Fruit fly (Drosophila melanogaster) whole organism, embryonic: Measurements from ENCODE around the gene Tbca.

Experiments
- Atf3 ChIP-seq: fragments of 200-800 bp; sonication (Bioruptor generic); optimal IDR thresholded peaks from 3 replicates; lab custom pipeline; 2016; ENCODE audit warnings: missing biosample characterization, missing genetic modification characterization
- CG10147 ChIP-seq: fragments of 200-800 bp; sonication (Bioruptor generic); optimal IDR thresholded peaks from 2 replicates; lab custom pipeline; 2019; ENCODE audit warnings: missing biosample characterization, mild to moderate bottlenecking, missing genetic modification characterization, moderate library complexity
- CG10979 ChIP-seq: fragments of 200-800 bp; sonication (Bioruptor generic); optimal IDR thresholded peaks from 2 replicates; lab custom pipeline; 2018; ENCODE audit warnings: missing biosample characterization, mild to moderate bottlenecking, missing genetic modification characterization, moderate library complexity
- CG12744 ChIP-seq: fragments of 200-800 bp; sonication (Bioruptor generic); optimal IDR thresholded peaks from 2 replicates; lab custom pipeline; 2016; ENCODE audit warnings: missing biosample characterization, missing genetic modification characterization
- CG16815 ChIP-seq: fragments of 200-800 bp; sonication (Bioruptor generic); optimal IDR thresholded peaks from 3 replicates; lab custom pipeline; 2017; ENCODE audit warnings: missing biosample characterization, mild to moderate bottlenecking, missing genetic modification characterization
- CG17802 ChIP-seq: fragments of 200-800 bp; sonication (Bioruptor generic); optimal IDR thresholded peaks from 2 replicates; lab custom pipeline; 2018; ENCODE audit warnings: missing biosample characterization, mild to moderate bottlenecking, missing genetic modification characterization, moderate library complexity
- CG17829 ChIP-seq: fragments of 200-800 bp; optimal IDR thresholded peaks from 2 replicates; lab custom pipeline; 2019; ENCODE audit warnings: missing biosample characterization, mild to moderate bottlenecking, missing genetic modification characterization, moderate library complexity
- CG1792 ChIP-seq: fragments of 200-800 bp; sonication (Bioruptor generic); optimal IDR thresholded peaks from 2 replicates; lab custom pipeline; 2016; ENCODE audit warnings: missing biosample characterization, missing genetic modification characterization
- CG31441 ChIP-seq: fragments of 200-800 bp; sonication (Bioruptor generic); IDR thresholded peaks from 2 replicates; pipeline ENCODE4 v1.3.6; 2022; ENCODE audit warnings: missing biosample characterization, missing genetic modification characterization
- CG5953 ChIP-seq: fragments of 200-800 bp; sonication (Bioruptor generic); IDR thresholded peaks from 2 replicates; pipeline ENCODE4 v1.3.6; 2022; ENCODE audit warnings: missing biosample characterization, missing genetic modification characterization
- CG6813 ChIP-seq: fragments of 200-800 bp; sonication (Bioruptor generic); optimal IDR thresholded peaks from 2 replicates; lab custom pipeline; 2017; ENCODE audit warnings: missing biosample characterization, missing genetic modification characterization, mild to moderate bottlenecking, moderate library complexity, missing genetic modification reagents
- CG7786 ChIP-seq: fragments of 200-800 bp; sonication (Bioruptor generic); optimal IDR thresholded peaks from 2 replicates; lab custom pipeline; 2016; ENCODE audit warnings: missing biosample characterization, missing genetic modification characterization
- CG9727 ChIP-seq: fragments of 200-800 bp; sonication (Bioruptor generic); optimal IDR thresholded peaks from 3 replicates; lab custom pipeline; 2017; ENCODE audit warnings: missing biosample characterization, mild to moderate bottlenecking, missing genetic modification characterization
- CG9932 ChIP-seq: fragments of 200-800 bp; sonication (Bioruptor generic); IDR thresholded peaks from 2 replicates; pipeline ENCODE4 v1.3.6; 2022; ENCODE audit warnings: missing biosample characterization, missing genetic modification characterization
- CrebB ChIP-seq: fragments of 200-800 bp; sonication (Bioruptor generic); optimal IDR thresholded peaks from 3 replicates; lab custom pipeline; 2018; ENCODE audit warnings: missing biosample characterization, mild to moderate bottlenecking, missing genetic modification characterization
- D ChIP-seq, 2 experiments: fragments of 200-800 bp in 1 of 2; fragments of >200 bp in 1 of 2; sonication (Bioruptor generic) in 1 of 2; optimal IDR thresholded peaks; 2 replicates in 1 of 2; 3 replicates in 1 of 2; lab custom pipeline; 2017; ENCODE audit warnings: mild to moderate bottlenecking in 1 of 2, missing biosample characterization in 1 of 2, missing genetic modification characterization in 1 of 2, missing genetic modification reagents in 1 of 2
- Dfd ChIP-seq, 2 experiments: fragments of >200 bp; optimal IDR thresholded peaks; 2 replicates each; lab custom pipeline; 2017; ENCODE audit warnings: missing biosample characterization in 2 of 2, missing genetic modification characterization in 2 of 2
- HmgZ ChIP-seq: fragments of 200-800 bp; sonication (Bioruptor generic); optimal IDR thresholded peaks from 2 replicates; lab custom pipeline; 2018; ENCODE audit warnings: missing biosample characterization, mild to moderate bottlenecking, missing genetic modification characterization
- Oli ChIP-seq: fragments of 200-800 bp; sonication (Bioruptor generic); optimal IDR thresholded peaks from 2 replicates; lab custom pipeline; 2018; ENCODE audit warnings: missing biosample characterization, mild to moderate bottlenecking, missing genetic modification characterization, moderate library complexity
- Ravus ChIP-seq: fragments of 200-800 bp; sonication (Bioruptor generic); IDR thresholded peaks from 2 replicates; pipeline ENCODE4 v1.3.6; 2022; ENCODE audit warnings: missing biosample characterization, missing genetic modification characterization
- Sry-β ChIP-seq: fragments of 200-800 bp; sonication (Bioruptor generic); optimal IDR thresholded peaks from 2 replicates; lab custom pipeline; 2018; ENCODE audit warnings: missing biosample characterization, mild to moderate bottlenecking, missing genetic modification characterization, moderate library complexity
- Taf1 ChIP-seq: fragments of 200-800 bp; sonication (Bioruptor generic); IDR thresholded peaks from 2 replicates; pipeline ENCODE4 v1.3.6; 2022; ENCODE audit warnings: missing biosample characterization, missing genetic modification characterization
- ac ChIP-seq: fragments of 200-800 bp; sonication (Bioruptor generic); optimal IDR thresholded peaks from 3 replicates; lab custom pipeline; 2017; ENCODE audit warnings: missing biosample characterization, mild to moderate bottlenecking, missing genetic modification characterization
- al ChIP-seq: fragments of 200-800 bp; sonication (Bioruptor generic); IDR thresholded peaks from 2 replicates; pipeline ENCODE4 v1.3.6; 2022; ENCODE audit warnings: missing biosample characterization, missing genetic modification characterization
- ato ChIP-seq: fragments of 200-800 bp; sonication (Bioruptor generic); IDR thresholded peaks from 2 replicates; pipeline ENCODE4 v1.3.6; 2022; ENCODE audit warnings: missing biosample characterization, missing genetic modification characterization; ENCODE audit not compliant: partially characterized antibody
- bsh ChIP-seq, 2 experiments: fragments of 200-800 bp; sonication (Bioruptor generic); optimal IDR thresholded peaks; 2 replicates each; lab custom pipeline; 2017 to 2018; ENCODE audit warnings: mild to moderate bottlenecking in 2 of 2, missing biosample characterization in 2 of 2, missing genetic modification characterization in 2 of 2, moderate library complexity in 1 of 2
- dpn ChIP-seq, 2 experiments: fragments of 200-800 bp; sonication (Bioruptor generic); optimal IDR thresholded peaks; 3 replicates each; lab custom pipeline; 2016; ENCODE audit warnings: missing biosample characterization in 2 of 2, missing genetic modification characterization in 2 of 2
- fd64A ChIP-seq: fragments of 200-800 bp; sonication (Bioruptor generic); optimal IDR thresholded peaks from 3 replicates; lab custom pipeline; 2018; ENCODE audit warnings: missing biosample characterization, mild to moderate bottlenecking, missing genetic modification characterization
- otp ChIP-seq: fragments of 200-800 bp; sonication (Bioruptor generic); IDR thresholded peaks from 3 replicates; pipeline ENCODE4, ENCODE4 v1.3.6; 2022; ENCODE audit warnings: missing biosample characterization, missing genetic modification characterization
- phol ChIP-seq: fragments of 200-800 bp; sonication (Bioruptor generic); optimal IDR thresholded peaks from 3 replicates; lab custom pipeline; 2018; ENCODE audit warnings: missing biosample characterization, mild to moderate bottlenecking, missing genetic modification characterization, moderate library complexity
- prd ChIP-seq, 3 experiments: fragments of >200 bp in 2 of 3; fragments of 200-800 bp in 1 of 3; sonication (Bioruptor generic) in 1 of 3; optimal IDR thresholded peaks in 2 of 3; IDR thresholded peaks in 1 of 3; 2 replicates in 2 of 3; 3 replicates in 1 of 3; pipeline versions ENCODE4 v1.3.6 to Lab custom; 2017 to 2022; ENCODE audit warnings: missing biosample characterization in 1 of 3, missing genetic modification characterization in 1 of 3
- repo ChIP-seq: fragments of 200-800 bp; sonication (Bioruptor generic); optimal IDR thresholded peaks from 2 replicates; lab custom pipeline; 2016; ENCODE audit warnings: missing biosample characterization, missing genetic modification characterization
- row ChIP-seq: fragments of 200-800 bp; sonication (Bioruptor generic); IDR thresholded peaks from 3 replicates; pipeline ENCODE4 v1.3.6; 2022; ENCODE audit warnings: missing biosample characterization, missing genetic modification characterization
- stwl ChIP-seq: fragments of 200-800 bp; sonication (Bioruptor generic); optimal IDR thresholded peaks from 3 replicates; lab custom pipeline; 2018; ENCODE audit warnings: missing biosample characterization, mild to moderate bottlenecking, missing genetic modification characterization, moderate library complexity
- sug ChIP-seq: fragments of 200-800 bp; optimal IDR thresholded peaks from 2 replicates; lab custom pipeline; 2019; ENCODE audit warnings: missing biosample characterization, mild to moderate bottlenecking, missing genetic modification characterization, moderate library complexity
- zen2 ChIP-seq: fragments of 200-800 bp; sonication (Bioruptor generic); IDR thresholded peaks from 3 replicates; pipeline ENCODE4 v1.3.6; 2022; ENCODE audit warnings: missing biosample characterization, missing genetic modification characterization; ENCODE audit not compliant: partially characterized antibody
- zf30C ChIP-seq: fragments of 200-800 bp; sonication (Bioruptor generic); optimal IDR thresholded peaks from 3 replicates; lab custom pipeline; 2018; ENCODE audit warnings: missing biosample characterization, mild to moderate bottlenecking, missing genetic modification characterization

Tbca gene

dm6 chr3R:31706895-31707238 lies 36.4 kb upstream of the Tbca start (continued):
- no peak for TF ChIP-seq D (optimal IDR thresholded peaks at IDR 0.05; lab: Kevin White, UChicago)
- TF ChIP-seq D (GFP tag; optimal IDR thresholded peaks at IDR 0.05; lab: Kevin White, UChicago): no peak
- TF ChIP-seq Dfd (GFP tag; optimal IDR thresholded peaks at IDR 0.05; lab: Kevin White, UChicago): no peak
- no peak for TF ChIP-seq prd (optimal IDR thresholded peaks at IDR 0.05; lab: Kevin White, UChicago)
- peak; percentile 73; the same call in 2 of the 3 replicates for TF ChIP-seq prd (GFP tag; IDR thresholded peaks at IDR 0.05; lab: Robert Waterston, UW)
- no peak for TF ChIP-seq CG6813 (GFP tag; lab: Kevin White, UChicago)
- TF ChIP-seq CG1792: no peak
- peak; percentile 38 for TF ChIP-seq ac
- no peak for TF ChIP-seq CG10147 (GFP tag; lab: Kevin White, UChicago)
- TF ChIP-seq CG10979 (tag; lab: Kevin White, UChicago): peak; percentile 50
- no peak for TF ChIP-seq zen2 (GFP tag; lab: Robert Waterston, UW)
- no peak for TF ChIP-seq Sry-β (GFP tag; lab: Kevin White, UChicago)
- peak; percentile 32 for TF ChIP-seq CG31441 (GFP tag; lab: Robert Waterston, UW)
- no peak for TF ChIP-seq Taf1 (GFP tag; lab: Robert Waterston, UW)
- TF ChIP-seq otp (GFP tag; lab: Robert Waterston, UW): no peak
- no peak for TF ChIP-seq CG5953 (GFP tag; lab: Robert Waterston, UW)
- no peak for TF ChIP-seq CG7786 (GFP tag; lab: Kevin White, UChicago)
- TF ChIP-seq CG9727 (GFP tag; lab: Kevin White, UChicago): peak; percentile 48
- TF ChIP-seq stwl (tag; lab: Kevin White, UChicago): no peak
- TF ChIP-seq dpn (GFP tag; optimal IDR thresholded peaks at IDR 0.05; lab: Kevin White, UChicago): no peak
- TF ChIP-seq Atf3: no peak
- TF ChIP-seq HmgZ (tag; lab: Kevin White, UChicago): no peak
- TF ChIP-seq CG12744 (GFP tag; lab: Kevin White, UChicago): no peak
- no peak for TF ChIP-seq al (GFP tag; lab: Robert Waterston, UW)
- no peak for TF ChIP-seq Ravus (GFP tag; lab: Robert Waterston, UW)
- peak; percentile 21 for TF ChIP-seq CG17829 (tag; lab: Kevin White, UChicago)
- TF ChIP-seq CG16815 (GFP tag; lab: Kevin White, UChicago): peak; percentile 21
- TF ChIP-seq phol (tag; lab: Kevin White, UChicago): peak; percentile 40
- TF ChIP-seq repo (GFP tag; lab: Kevin White, UChicago): no peak
- TF ChIP-seq zf30C (GFP tag; lab: Kevin White, UChicago): peak; percentile 71
- 0 out of 3 replicates have a peak, but pooled peaks have one; percentile 9 for TF ChIP-seq row (GFP tag; lab: Robert Waterston, UW)
- TF ChIP-seq bsh (GFP tag; optimal IDR thresholded peaks at IDR 0.05; lab: Kevin White, UChicago): peak in 1 of 2 experiments; percentile 4
- TF ChIP-seq Oli (tag; lab: Kevin White, UChicago): no peak
- TF ChIP-seq CrebB (tag; lab: Kevin White, UChicago): no peak
- TF ChIP-seq, all 482 proteins: peak for 44

DNA sequence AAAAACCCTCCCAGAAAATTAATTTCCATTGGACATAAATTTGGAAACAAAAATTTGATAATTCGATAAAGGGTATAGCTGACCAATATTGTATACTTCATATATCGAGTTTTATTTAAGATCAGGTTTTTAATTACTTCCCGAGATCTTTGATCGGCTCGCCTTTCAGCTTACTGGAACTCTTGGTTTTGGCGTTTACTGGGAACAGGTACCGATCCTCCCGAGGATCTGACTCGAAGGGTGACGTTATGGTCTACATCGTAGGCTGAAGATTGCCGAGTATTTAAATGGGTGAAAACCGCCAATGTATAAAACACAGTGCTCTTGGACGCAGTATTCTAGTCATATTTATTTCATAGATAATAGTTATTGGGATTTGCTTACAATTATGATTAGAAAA lies 35.0 kb upstream of the Tbca start, which contains the start of gene CG42693:
TSS of gene CG42693 (minus strand) at position 101 of the 400 bp plus-strand sequence.
- TF ChIP-seq CG9932 (GFP tag; lab: Robert Waterston, UW): no peak
- no peak for TF ChIP-seq fd64A (GFP tag; lab: Kevin White, UChicago)
- TF ChIP-seq ato: no peak
- no peak for TF ChIP-seq sug (tag; lab: Kevin White, UChicago)
- TF ChIP-seq CG17802 (tag; lab: Kevin White, UChicago): no peak
- TF ChIP-seq, all 482 proteins: peak for 0
